Fruit fly (Drosophila melanogaster) whole organism, embryonic: ENCODE measurements around the gene Ctr1A.

Experiments used
- CG14050 ChIP-seq: fragments of 200-800 bp; sonication (Bioruptor generic); IDR thresholded peaks from 3 replicates; pipeline ENCODE4 v1.3.6; 2022; ENCODE audit warnings: missing biosample characterization, missing genetic modification characterization
- CG17829 ChIP-seq: fragments of 200-800 bp; optimal IDR thresholded peaks from 2 replicates; lab custom pipeline; 2019; ENCODE audit warnings: missing biosample characterization, mild to moderate bottlenecking, missing genetic modification characterization, moderate library complexity
- CG9609 ChIP-seq: fragments of 200-800 bp; sonication (Bioruptor generic); optimal IDR thresholded peaks from 3 replicates; lab custom pipeline; 2016; ENCODE audit warnings: missing biosample characterization, missing genetic modification characterization
- Rx ChIP-seq: fragments of 200-800 bp; sonication (Bioruptor generic); IDR thresholded peaks from 2 replicates; pipeline ENCODE4 v1.3.6; 2022; ENCODE audit warnings: missing biosample characterization, missing genetic modification characterization
- YL-1 ChIP-seq: fragments of 200-800 bp; sonication (Bioruptor generic); optimal IDR thresholded peaks from 3 replicates; lab custom pipeline; 2017; ENCODE audit warnings: missing biosample characterization, mild to moderate bottlenecking, missing genetic modification characterization
- ac ChIP-seq: fragments of 200-800 bp; sonication (Bioruptor generic); optimal IDR thresholded peaks from 3 replicates; lab custom pipeline; 2017; ENCODE audit warnings: missing biosample characterization, mild to moderate bottlenecking, missing genetic modification characterization
- pum ChIP-seq: fragments of 200-800 bp; sonication (Bioruptor generic); optimal IDR thresholded peaks from 2 replicates; lab custom pipeline; 2016; ENCODE audit warnings: missing biosample characterization, missing genetic modification characterization
- pzg ChIP-seq: fragments of 200-800 bp; sonication (Bioruptor generic); optimal IDR thresholded peaks from 3 replicates; lab custom pipeline; 2018; ENCODE audit warnings: missing biosample characterization, mild to moderate bottlenecking, missing genetic modification characterization, moderate library complexity
- tx ChIP-seq: fragments of 200-800 bp; sonication (Bioruptor generic); optimal IDR thresholded peaks from 2 replicates; lab custom pipeline; 2016; ENCODE audit warnings: missing biosample characterization, missing genetic modification characterization

DNA sequence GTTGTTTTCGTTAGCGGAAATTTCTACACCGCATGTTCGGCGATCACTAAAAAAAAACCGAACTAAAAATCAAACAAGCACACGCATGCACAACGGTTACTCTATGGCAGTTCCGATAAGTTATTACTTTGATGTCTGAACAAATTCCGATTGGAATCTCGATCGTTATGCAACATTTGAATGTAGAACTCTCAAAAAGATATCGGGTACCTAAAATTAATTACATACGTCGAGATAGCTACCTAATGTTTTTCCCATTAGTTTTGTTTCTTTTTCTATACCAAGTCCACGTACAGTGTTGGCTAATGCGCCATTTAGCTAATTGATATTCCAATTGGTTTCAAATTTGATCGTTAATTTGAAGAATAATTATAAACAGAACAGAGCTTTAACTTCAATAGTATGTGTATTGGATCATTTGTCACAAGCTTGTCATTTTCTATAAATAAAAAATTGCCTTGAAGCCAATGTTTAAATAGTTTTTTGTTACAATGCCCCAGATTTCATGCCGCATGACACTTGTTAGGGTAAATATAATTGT is 39.6 kb downstream of the Ctr1A start:
- TF ChIP-seq tx (GFP tag; lab: Kevin White, UChicago): no peak
- TF ChIP-seq Rx (GFP tag; lab: Robert Waterston, UW): no peak
- no peak for TF ChIP-seq pzg (GFP tag; lab: Kevin White, UChicago)
- TF ChIP-seq YL-1: no peak
- TF ChIP-seq ac: no peak
- TF ChIP-seq pum: no peak
- no peak for TF ChIP-seq CG14050 (GFP tag; lab: Robert Waterston, UW)
- no peak for TF ChIP-seq CG9609
- no peak for TF ChIP-seq CG17829
